Worm (Caenorhabditis elegans) whole organism, L1 larva: ENCODE data around the gene F44E5.1.
A peak's percentile ranks its signal among the peaks of the same experiment; 100 is the strongest.

Source experiments
- C04F5.9 ChIP-seq: sonication (generic microtip); optimal IDR thresholded peaks from 2 replicates; lab custom pipeline; 2016; ENCODE audit warnings: missing genetic modification characterization, missing compliant biosample characterization
- C34B4.2 ChIP-seq: sonication (generic microtip); optimal IDR thresholded peaks from 2 replicates; lab custom pipeline; 2017; ENCODE audit warnings: mild to moderate bottlenecking, missing genetic modification characterization, missing compliant biosample characterization
- F16B12.6 ChIP-seq: fragments of 150-350 bp; optimal IDR thresholded peaks from 2 replicates; lab custom pipeline; 2014; ENCODE audit warnings: missing biosample characterization, missing genetic modification characterization
- aha-1 ChIP-seq: fragments of 150-350 bp; optimal IDR thresholded peaks from 2 replicates; lab custom pipeline; 2014; ENCODE audit warnings: missing biosample characterization, missing genetic modification characterization
- alr-1 ChIP-seq: fragments of 200-800 bp; sonication (Bioruptor generic); optimal IDR thresholded peaks from 2 replicates; lab custom pipeline; 2018; ENCODE audit warnings: borderline replicate concordance, mild to moderate bottlenecking, missing genetic modification characterization, missing compliant biosample characterization
- aly-2 ChIP-seq: fragments of 150-350 bp; optimal IDR thresholded peaks from 2 replicates; lab custom pipeline; 2014; ENCODE audit warnings: missing biosample characterization, missing genetic modification characterization
- ama-1 ChIP-seq: fragments of 150-350 bp; optimal IDR thresholded peaks from 2 replicates; lab custom pipeline; 2014
- blmp-1 ChIP-seq: fragments of 150-350 bp; optimal IDR thresholded peaks from 2 replicates; lab custom pipeline; 2014; ENCODE audit warnings: missing biosample characterization, missing genetic modification characterization
- ceh-63 ChIP-seq: fragments of 200-800 bp; sonication (Bioruptor generic); optimal IDR thresholded peaks from 2 replicates; lab custom pipeline; 2018; ENCODE audit warnings: mild to moderate bottlenecking, missing genetic modification characterization, missing compliant biosample characterization
- ceh-82 ChIP-seq, 3 experiments: fragments of 150-350 bp in 1 of 3; sonication (generic microtip) in 2 of 3; optimal IDR thresholded peaks; 2 replicates each; lab custom pipeline; 2014 to 2017; ENCODE audit warnings: missing biosample characterization in 3 of 3, missing genetic modification characterization in 3 of 3
- ceh-88 ChIP-seq: fragments of 200-800 bp; sonication (Bioruptor generic); IDR thresholded peaks from 2 replicates; pipeline ENCODE4 v1.3.6; 2022; ENCODE audit warnings: missing genetic modification characterization, missing compliant biosample characterization
- ceh-90 ChIP-seq: sonication (generic microtip); optimal IDR thresholded peaks from 2 replicates; lab custom pipeline; 2016; ENCODE audit warnings: missing genetic modification characterization, missing compliant biosample characterization
- ces-1 ChIP-seq: fragments of 150-350 bp; optimal IDR thresholded peaks from 2 replicates; lab custom pipeline; 2014; ENCODE audit warnings: missing biosample characterization, missing genetic modification reagents, missing genetic modification characterization
- dpl-1 ChIP-seq, 3 experiments: fragments of 150-350 bp in 2 of 3; sonication (generic microtip) in 1 of 3; optimal IDR thresholded peaks; 2 replicates each; lab custom pipeline; 2014 to 2017; ENCODE audit warnings: missing biosample characterization in 3 of 3, missing genetic modification characterization in 3 of 3, missing genetic modification reagents in 3 of 3
- efl-1 ChIP-seq, 4 experiments: fragments of 150-350 bp; optimal IDR thresholded peaks in 3 of 4; peaks in 1 of 4; 1 replicate in 1 of 4; 2 replicates in 3 of 4; lab custom pipeline; 2014; ENCODE audit warnings: missing biosample characterization in 2 of 4, missing genetic modification characterization in 2 of 4, missing genetic modification reagents in 2 of 4
- elt-2 ChIP-seq: sonication (generic microtip); optimal IDR thresholded peaks from 2 replicates; lab custom pipeline; 2016; ENCODE audit warnings: missing genetic modification characterization, mild to moderate bottlenecking, inconsistent platforms, missing compliant biosample characterization, missing genetic modification reagents
- ets-5 ChIP-seq: fragments of 200-800 bp; sonication (Bioruptor generic); IDR thresholded peaks from 2 replicates; pipeline ENCODE4 v1.3.6; 2022; ENCODE audit warnings: missing genetic modification characterization, missing compliant biosample characterization
- fkh-10 ChIP-seq: sonication (generic microtip); optimal IDR thresholded peaks from 2 replicates; lab custom pipeline; 2017; ENCODE audit warnings: missing biosample characterization, missing genetic modification reagents, missing genetic modification characterization
- fkh-4 ChIP-seq: sonication (generic microtip); optimal IDR thresholded peaks from 2 replicates; lab custom pipeline; 2016; ENCODE audit warnings: missing compliant biosample characterization, missing genetic modification characterization, borderline replicate concordance
- fos-1 ChIP-seq: fragments of 150-350 bp; optimal IDR thresholded peaks from 2 replicates; lab custom pipeline; 2014; ENCODE audit warnings: missing biosample characterization, missing genetic modification characterization
- hlh-17 ChIP-seq: fragments of 200-800 bp; sonication (Bioruptor generic); optimal IDR thresholded peaks from 2 replicates; lab custom pipeline; 2018; ENCODE audit warnings: missing genetic modification characterization, mild to moderate bottlenecking, missing compliant biosample characterization, moderate library complexity, borderline replicate concordance
- hlh-4 ChIP-seq: sonication (generic microtip); optimal IDR thresholded peaks from 2 replicates; lab custom pipeline; 2016; ENCODE audit warnings: mild to moderate bottlenecking, missing genetic modification characterization, missing compliant biosample characterization
- hpl-2 ChIP-seq: fragments of 150-350 bp; optimal IDR thresholded peaks from 2 replicates; lab custom pipeline; 2014; ENCODE audit warnings: missing biosample characterization, missing genetic modification reagents, missing genetic modification characterization
- irx-1 ChIP-seq: sonication (generic microtip); optimal IDR thresholded peaks from 2 replicates; lab custom pipeline; 2016; ENCODE audit warnings: missing genetic modification characterization, missing compliant biosample characterization
- isw-1 ChIP-seq: fragments of 200-800 bp; sonication (Bioruptor generic); IDR thresholded peaks from 2 replicates; pipeline ENCODE4 v1.3.6; 2022; ENCODE audit warnings: missing genetic modification characterization, missing compliant biosample characterization
- jun-1 ChIP-seq: fragments of 150-350 bp; optimal IDR thresholded peaks from 2 replicates; lab custom pipeline; 2014; ENCODE audit warnings: missing biosample characterization, missing genetic modification reagents, missing genetic modification characterization
- lin-14 ChIP-seq: fragments of 200-800 bp; sonication (Bioruptor generic); optimal IDR thresholded peaks from 2 replicates; lab custom pipeline; 2018; ENCODE audit warnings: mild to moderate bottlenecking, missing genetic modification characterization, moderate library complexity, missing compliant biosample characterization
- lin-35 ChIP-seq, 2 experiments: fragments of 150-350 bp; optimal IDR thresholded peaks; 2 replicates each; lab custom pipeline; 2014; ENCODE audit warnings: missing biosample characterization in 2 of 2, missing genetic modification characterization in 2 of 2, missing genetic modification reagents in 2 of 2
- lin-39 ChIP-seq: fragments of 150-350 bp; optimal IDR thresholded peaks from 2 replicates; lab custom pipeline; 2014; ENCODE audit warnings: missing biosample characterization, missing genetic modification reagents, missing genetic modification characterization
- lsy-2 ChIP-seq, 2 experiments: fragments of 150-350 bp; optimal IDR thresholded peaks; 2 replicates each; lab custom pipeline; 2014; ENCODE audit warnings: missing biosample characterization in 2 of 2, missing genetic modification characterization in 2 of 2
- mab-9 ChIP-seq: fragments of 200-800 bp; sonication (Bioruptor generic); IDR thresholded peaks from 2 replicates; pipeline ENCODE4 v1.3.6; 2022; ENCODE audit warnings: missing genetic modification reagents, missing genetic modification characterization, missing compliant biosample characterization
- mef-2 ChIP-seq: fragments of 150-350 bp; optimal IDR thresholded peaks from 2 replicates; lab custom pipeline; 2014; ENCODE audit warnings: missing biosample characterization, missing genetic modification characterization
- mep-1 ChIP-seq: fragments of 150-350 bp; optimal IDR thresholded peaks from 2 replicates; lab custom pipeline; 2014; ENCODE audit warnings: missing biosample characterization, missing genetic modification characterization
- nhr-11 ChIP-seq: fragments of 150-350 bp; optimal IDR thresholded peaks from 2 replicates; lab custom pipeline; 2014; ENCODE audit warnings: missing biosample characterization, missing genetic modification characterization
- nhr-20 ChIP-seq: sonication (generic microtip); optimal IDR thresholded peaks from 2 replicates; lab custom pipeline; 2016; ENCODE audit warnings: mild to moderate bottlenecking, missing genetic modification characterization, missing compliant biosample characterization
- nhr-237 ChIP-seq: fragments of 150-350 bp; optimal IDR thresholded peaks from 2 replicates; lab custom pipeline; 2014; ENCODE audit warnings: missing biosample characterization, missing genetic modification characterization
- nhr-28 ChIP-seq: fragments of 150-350 bp; optimal IDR thresholded peaks from 2 replicates; lab custom pipeline; 2014; ENCODE audit warnings: missing biosample characterization, missing genetic modification characterization
- nhr-47 ChIP-seq: sonication (generic microtip); optimal IDR thresholded peaks from 2 replicates; lab custom pipeline; 2016; ENCODE audit warnings: mild to moderate bottlenecking, missing genetic modification characterization, moderate library complexity, missing compliant biosample characterization
- nhr-71 ChIP-seq: sonication (generic microtip); optimal IDR thresholded peaks from 2 replicates; lab custom pipeline; 2016; ENCODE audit warnings: mild to moderate bottlenecking, missing genetic modification characterization, moderate library complexity, missing compliant biosample characterization
- nhr-76 ChIP-seq: sonication (generic microtip); optimal IDR thresholded peaks from 2 replicates; lab custom pipeline; 2017; ENCODE audit warnings: missing biosample characterization, missing genetic modification characterization
- nhr-77 ChIP-seq: fragments of 150-350 bp; optimal IDR thresholded peaks from 2 replicates; lab custom pipeline; 2014; ENCODE audit warnings: missing biosample characterization, missing genetic modification characterization
- nhr-84 ChIP-seq: sonication (generic microtip); optimal IDR thresholded peaks from 2 replicates; lab custom pipeline; 2017; ENCODE audit warnings: missing biosample characterization, missing genetic modification characterization
- nhr-85 ChIP-seq: sonication (generic microtip); peaks from one replicate; lab custom pipeline; 2016; ENCODE audit warnings: missing genetic modification characterization, inconsistent platforms, missing compliant biosample characterization
- pax-3 ChIP-seq: fragments of 200-800 bp; sonication (Bioruptor generic); optimal IDR thresholded peaks from 2 replicates; lab custom pipeline; 2018; ENCODE audit warnings: mild to moderate bottlenecking, missing genetic modification characterization, moderate library complexity, missing compliant biosample characterization
- snu-23 ChIP-seq: sonication (generic microtip); optimal IDR thresholded peaks from 2 replicates; lab custom pipeline; 2016; ENCODE audit warnings: missing genetic modification characterization, missing compliant biosample characterization
- sox-4 ChIP-seq: sonication (generic microtip); optimal IDR thresholded peaks from 2 replicates; lab custom pipeline; 2016; ENCODE audit warnings: missing genetic modification characterization, missing compliant biosample characterization
- sptf-1 ChIP-seq: fragments of 150-350 bp; optimal IDR thresholded peaks from 2 replicates; lab custom pipeline; 2014; ENCODE audit warnings: missing biosample characterization, missing genetic modification characterization
- swsn-7 ChIP-seq: sonication (generic microtip); optimal IDR thresholded peaks from 2 replicates; lab custom pipeline; 2016; ENCODE audit warnings: missing genetic modification characterization, missing compliant biosample characterization
- tlp-1 ChIP-seq: fragments of 150-350 bp; optimal IDR thresholded peaks from 2 replicates; lab custom pipeline; 2014; ENCODE audit warnings: missing biosample characterization, missing genetic modification characterization
- unc-62 ChIP-seq: fragments of 150-350 bp; optimal IDR thresholded peaks from 2 replicates; lab custom pipeline; 2014; ENCODE audit warnings: missing biosample characterization, missing genetic modification reagents, missing genetic modification characterization
- vab-15 ChIP-seq: sonication (generic microtip); optimal IDR thresholded peaks from 2 replicates; lab custom pipeline; 2017; ENCODE audit warnings: missing genotype, mild to moderate bottlenecking, missing genetic modification characterization, missing compliant biosample characterization
- zag-1 ChIP-seq: fragments of 150-350 bp; optimal IDR thresholded peaks from 2 replicates; lab custom pipeline; 2014; ENCODE audit warnings: missing biosample characterization, missing genetic modification characterization
- ztf-4 ChIP-seq: fragments of 150-350 bp; optimal IDR thresholded peaks from 2 replicates; lab custom pipeline; 2014; ENCODE audit warnings: missing biosample characterization, missing genetic modification characterization

The F44E5.1 gene

ce11 chrII:11746782-11747288, 27.5 kb downstream of the F44E5.1 start (continued):
- TF ChIP-seq nhr-71 (tag; lab: Kevin White, UChicago): peak; percentile 83
- no peak for TF ChIP-seq lin-39 (tag; lab: Kevin White, UChicago)
- TF ChIP-seq ceh-88 (GFP tag; lab: Robert Waterston, UW): no peak
- TF ChIP-seq ces-1 (GFP tag; lab: Kevin White, UChicago): no peak
- no peak for TF ChIP-seq nhr-237 (tag; lab: Kevin White, UChicago)
- peak in 1 of 2 experiments; percentile 41 for TF ChIP-seq lin-35 (GFP tag; optimal IDR thresholded peaks at IDR 0.05; lab: Kevin White, UChicago)
- no peak for TF ChIP-seq aly-2
- TF ChIP-seq blmp-1 (tag; lab: Kevin White, UChicago): no peak
- TF ChIP-seq nhr-11 (tag; lab: Kevin White, UChicago): no peak
- TF ChIP-seq zag-1 (tag; lab: Kevin White, UChicago): no peak
- TF ChIP-seq dpl-1 (GFP tag; optimal IDR thresholded peaks at IDR 0.05; lab: Kevin White, UChicago): peak in 1 of 3 experiments; percentile 7
- peak; percentile 0 for TF ChIP-seq F16B12.6
- no peak for TF ChIP-seq mep-1 (tag; lab: Kevin White, UChicago)
- no peak for TF ChIP-seq alr-1
- no peak for TF ChIP-seq C34B4.2
- no peak for TF ChIP-seq tlp-1 (tag; lab: Kevin White, UChicago)
- peak; percentile 43 for TF ChIP-seq jun-1 (tag; lab: Kevin White, UChicago)
- TF ChIP-seq ztf-4 (tag; lab: Kevin White, UChicago): peak; percentile 31
- TF ChIP-seq nhr-76 (tag; lab: Kevin White, UChicago): no peak
- no peak for TF ChIP-seq ceh-90 (tag; lab: Kevin White, UChicago)
- no peak for TF ChIP-seq aha-1 (tag; lab: Kevin White, UChicago)
- peak; percentile 39 for TF ChIP-seq fos-1 (tag; lab: Kevin White, UChicago)
- peak; percentile 48 for TF ChIP-seq sox-4 (tag; lab: Kevin White, UChicago)
- no peak for TF ChIP-seq hlh-17
- peak; percentile 72 for TF ChIP-seq swsn-7 (tag; lab: Kevin White, UChicago)
- TF ChIP-seq hpl-2 (GFP tag; lab: Kevin White, UChicago): no peak
- peak; percentile 93 for TF ChIP-seq lin-14 (GFP tag; lab: Kevin White, UChicago)
- TF ChIP-seq fkh-10 (GFP tag; lab: Kevin White, UChicago): peak; percentile 71
- TF ChIP-seq nhr-28 (tag; lab: Kevin White, UChicago): no peak
- no peak for TF ChIP-seq nhr-84 (tag; lab: Kevin White, UChicago)
- TF ChIP-seq vab-15 (tag; lab: Kevin White, UChicago): no peak
- peak; percentile 69 for TF ChIP-seq snu-23 (GFP tag; lab: Kevin White, UChicago)
- peak; percentile 41 for TF ChIP-seq nhr-20 (tag; lab: Kevin White, UChicago)
- peak; percentile 39 for TF ChIP-seq isw-1 (GFP tag; lab: Robert Waterston, UW)
- TF ChIP-seq hlh-4: no peak
- TF ChIP-seq ama-1 (lab: Kevin White, UChicago): no peak
- peak; percentile 1 to 57 for TF ChIP-seq lsy-2 (tag; optimal IDR thresholded peaks at IDR 0.05; lab: Kevin White, UChicago)
- peak; percentile 42 to 78 (median 70) for TF ChIP-seq ceh-82 (tag; optimal IDR thresholded peaks at IDR 0.05; lab: Kevin White, UChicago)
- no peak for TF ChIP-seq sptf-1 (tag; lab: Kevin White, UChicago)
- TF ChIP-seq nhr-47 (tag; lab: Kevin White, UChicago): peak; percentile 77
- TF ChIP-seq elt-2: no peak
- TF ChIP-seq nhr-77 (tag; lab: Kevin White, UChicago): peak; percentile 70
- TF ChIP-seq pax-3 (tag; lab: Kevin White, UChicago): peak; percentile 74
- peak; percentile 30 to 52 for TF ChIP-seq efl-1 (optimal IDR thresholded peaks at IDR 0.05; lab: Kevin White, UChicago)
- TF ChIP-seq efl-1 (GFP tag; optimal IDR thresholded peaks at IDR 0.05 in 1 of 2; lab: Kevin White, UChicago): peak in 1 of 2 experiments; percentile 64
- TF ChIP-seq nhr-85 (tag; lab: Kevin White, UChicago): no peak
- TF ChIP-seq unc-62 (GFP tag; lab: Kevin White, UChicago): no peak
- TF ChIP-seq mab-9 (GFP tag; lab: Robert Waterston, UW): peak; percentile 72
- no peak for TF ChIP-seq fkh-4 (tag; lab: Kevin White, UChicago)
- peak; percentile 46 for TF ChIP-seq irx-1 (tag; lab: Kevin White, UChicago)
- TF ChIP-seq ceh-63 (GFP tag; lab: Kevin White, UChicago): no peak
- TF ChIP-seq mef-2: peak; percentile 56
- no peak for TF ChIP-seq C04F5.9
- TF ChIP-seq ets-5: no peak
